Fruit fly (Drosophila melanogaster) whole organism, larva: ENCODE measurements around the gene CG13359.

Experiments
- noc ChIP-seq: fragments of 200-800 bp; sonication (Bioruptor generic); optimal IDR thresholded peaks from 3 replicates; lab custom pipeline; 2019; ENCODE audit warnings: missing biosample characterization, mild to moderate bottlenecking, missing genetic modification characterization, moderate library complexity

The CG13359 gene

dm6 chrX:803370-803769 is at the start of gene CG13359:
Gene CG13359, minus strand, starts transcription at chrX:803470.
- no peak for TF ChIP-seq noc (tag; lab: Kevin White, UChicago)

dm6 chrX:847057-847456 is 43.8 kb upstream of the CG13359 start, which contains the start of gene CG3713:
Gene CG3713, minus strand, starts transcription at chrX:847157.
- no peak for TF ChIP-seq noc (tag; lab: Kevin White, UChicago)

- no peak for TF ChIP-seq noc (tag; lab: Kevin White, UChicago)
Measured at dm6 chrX:844523-844922, 41.3 kb upstream of the CG13359 start, which contains the start of gene CG14635. Gene CG14635, plus strand, starts transcription at chrX:844823.

dm6 chrX:843489-843888 is 40.2 kb upstream of the CG13359 start:
- no peak for TF ChIP-seq noc (tag; lab: Kevin White, UChicago)

dm6 chrX:841941-842340 is 38.7 kb upstream of the CG13359 start:
- TF ChIP-seq noc (tag; lab: Kevin White, UChicago), result no peak

dm6 chrX:841038-841437 is 37.8 kb upstream of the CG13359 start:
- no peak for TF ChIP-seq noc (tag; lab: Kevin White, UChicago)

- TF ChIP-seq noc (tag; lab: Kevin White, UChicago), result no peak
Measured at dm6 chrX:838012-838411, 34.7 kb upstream of the CG13359 start.

dm6 chrX:835965-836690 is 32.9 kb upstream of the CG13359 start:
- TF ChIP-seq noc (tag; lab: Kevin White, UChicago), result no peak

dm6 chrX:824961-825360 is 21.7 kb upstream of the CG13359 start:
- TF ChIP-seq noc (tag; lab: Kevin White, UChicago), result no peak

dm6 chrX:805907-806306 is 2.6 kb upstream of the CG13359 start, which contains the start of gene Sec22:
Gene Sec22, plus strand, starts transcription at chrX:806076.
- TF ChIP-seq noc (tag; lab: Kevin White, UChicago), result no peak

dm6 chrX:804821-805220 is 1.6 kb upstream of the CG13359 start, which contains the start of gene CG13358:
Gene CG13358, minus strand, starts transcription at chrX:804921.
- TF ChIP-seq noc (tag; lab: Kevin White, UChicago), result no peak

dm6 chrX:801157-801872 is 2.0 kb downstream of the CG13359 start, which contains the start of gene Rbf:
Gene Rbf, minus strand, starts transcription at chrX:801479.
- peak; percentile 3 for TF ChIP-seq noc (tag; lab: Kevin White, UChicago)

- peak; percentile 17 for TF ChIP-seq noc (tag; lab: Kevin White, UChicago)
Measured at dm6 chrX:796397-796989, 6.8 kb downstream of the CG13359 start.

- no peak for TF ChIP-seq noc (tag; lab: Kevin White, UChicago)
Measured at dm6 chrX:792923-793322, 10.3 kb downstream of the CG13359 start, which contains the start of gene CG16989. Gene CG16989, plus strand, starts transcription at chrX:793147.

- no peak for TF ChIP-seq noc (tag; lab: Kevin White, UChicago)
Measured at dm6 chrX:790039-790597, 13.2 kb downstream of the CG13359 start, which contains the start of gene CG13360. Gene CG13360, minus strand, starts transcription at chrX:790089.

dm6 chrX:784456-784855 is 18.8 kb downstream of the CG13359 start, which contains the start of gene tw:
Gene tw, plus strand, starts transcription at chrX:784746.
- TF ChIP-seq noc (tag; lab: Kevin White, UChicago), result no peak
